Fruit fly (Drosophila melanogaster) whole organism, embryonic: ENCODE measurements around the gene brm.

Source experiments
- ATbp ChIP-seq: fragments of 200-800 bp; sonication (Bioruptor generic); optimal IDR thresholded peaks from 2 replicates; lab custom pipeline; 2017; ENCODE audit warnings: missing biosample characterization, mild to moderate bottlenecking, missing genetic modification characterization, missing genetic modification reagents
- Adf1 ChIP-seq: fragments of 200-800 bp; sonication (Bioruptor generic); IDR thresholded peaks from 2 replicates; pipeline ENCODE4 v1.3.6; 2022; ENCODE audit warnings: missing biosample characterization, missing genetic modification characterization
- BEAF-32 ChIP-seq: fragments of 200-800 bp; sonication (Bioruptor generic); optimal IDR thresholded peaks from 3 replicates; lab custom pipeline; 2017; ENCODE audit warnings: missing biosample characterization, missing genetic modification characterization, mild to moderate bottlenecking, moderate library complexity, missing genetic modification reagents
- Bdp1 ChIP-seq: fragments of 200-800 bp; sonication (Bioruptor generic); optimal IDR thresholded peaks from 3 replicates; lab custom pipeline; 2016; ENCODE audit warnings: missing biosample characterization, missing genetic modification characterization
- CG10431 ChIP-seq: fragments of 200-800 bp; sonication (Bioruptor generic); optimal IDR thresholded peaks from 3 replicates; lab custom pipeline; 2018; ENCODE audit warnings: missing biosample characterization, mild to moderate bottlenecking, missing genetic modification characterization
- CG10654 ChIP-seq: fragments of 200-800 bp; sonication (Bioruptor generic); optimal IDR thresholded peaks from 2 replicates; lab custom pipeline; 2016; ENCODE audit warnings: missing biosample characterization, missing genetic modification characterization
- CG12659 ChIP-seq: fragments of 200-800 bp; sonication (Bioruptor generic); optimal IDR thresholded peaks from 3 replicates; lab custom pipeline; 2017; ENCODE audit warnings: mild to moderate bottlenecking, missing biosample characterization, missing genetic modification reagents, missing genetic modification characterization
- CG13424 ChIP-seq: fragments of 200-800 bp; sonication (Bioruptor generic); optimal IDR thresholded peaks from 2 replicates; lab custom pipeline; 2019; ENCODE audit warnings: missing biosample characterization, mild to moderate bottlenecking, missing genetic modification characterization, moderate library complexity
- CG13624 ChIP-seq: fragments of 200-800 bp; sonication (Bioruptor generic); optimal IDR thresholded peaks from 2 replicates; lab custom pipeline; 2016; ENCODE audit warnings: missing biosample characterization, missing genetic modification characterization
- CG17568 ChIP-seq: fragments of 200-800 bp; sonication (Bioruptor generic); optimal IDR thresholded peaks from 2 replicates; lab custom pipeline; 2018; ENCODE audit warnings: missing biosample characterization, mild to moderate bottlenecking, missing genetic modification characterization, moderate library complexity
- CG2116 ChIP-seq: fragments of 200-800 bp; sonication (Bioruptor generic); optimal IDR thresholded peaks from 3 replicates; lab custom pipeline; 2018; ENCODE audit warnings: missing biosample characterization, mild to moderate bottlenecking, missing genetic modification characterization
- CG2120 ChIP-seq: fragments of 200-800 bp; sonication (Bioruptor generic); optimal IDR thresholded peaks from 3 replicates; lab custom pipeline; 2016; ENCODE audit warnings: missing biosample characterization, missing genetic modification characterization
- CG3163 ChIP-seq: fragments of 200-800 bp; sonication (Bioruptor generic); optimal IDR thresholded peaks from 3 replicates; lab custom pipeline; 2016; ENCODE audit warnings: missing biosample characterization, missing genetic modification characterization
- CG7745 ChIP-seq: fragments of 200-800 bp; sonication (Bioruptor generic); optimal IDR thresholded peaks from 2 replicates; lab custom pipeline; 2018; ENCODE audit warnings: missing biosample characterization, mild to moderate bottlenecking, missing genetic modification characterization, moderate library complexity
- CG7928 ChIP-seq: fragments of 200-800 bp; sonication (Bioruptor generic); optimal IDR thresholded peaks from 2 replicates; lab custom pipeline; 2017; ENCODE audit warnings: missing biosample characterization, mild to moderate bottlenecking, missing genetic modification characterization
- CG7963 ChIP-seq: fragments of 200-800 bp; sonication (Bioruptor generic); IDR thresholded peaks from 3 replicates; pipeline ENCODE4 v1.3.6; 2022; ENCODE audit warnings: missing biosample characterization, missing genetic modification characterization; ENCODE audit not compliant: partially characterized antibody
- CG8281 ChIP-seq: fragments of 200-800 bp; sonication (Bioruptor generic); optimal IDR thresholded peaks from 2 replicates; lab custom pipeline; 2018; ENCODE audit warnings: missing biosample characterization, mild to moderate bottlenecking, missing genetic modification characterization, moderate library complexity
- CG8359 ChIP-seq: fragments of 200-800 bp; sonication (Bioruptor generic); optimal IDR thresholded peaks from 2 replicates; lab custom pipeline; 2017; ENCODE audit warnings: missing biosample characterization, mild to moderate bottlenecking, missing genetic modification characterization, borderline replicate concordance
- CG9727 ChIP-seq: fragments of 200-800 bp; sonication (Bioruptor generic); optimal IDR thresholded peaks from 3 replicates; lab custom pipeline; 2017; ENCODE audit warnings: missing biosample characterization, mild to moderate bottlenecking, missing genetic modification characterization
- E2f2 ChIP-seq: fragments of 200-800 bp; sonication (Bioruptor generic); IDR thresholded peaks from 2 replicates; pipeline ENCODE4 v1.3.6; 2022; ENCODE audit warnings: missing biosample characterization, missing genetic modification characterization
- HmgD ChIP-seq: fragments of 200-800 bp; sonication (Bioruptor generic); optimal IDR thresholded peaks from 3 replicates; lab custom pipeline; 2016; ENCODE audit warnings: missing biosample characterization, missing genetic modification characterization
- MBD-R2 ChIP-seq: fragments of 200-800 bp; sonication (Bioruptor generic); IDR thresholded peaks from 2 replicates; pipeline ENCODE4 v1.3.6; 2022; ENCODE audit warnings: missing biosample characterization, missing genetic modification characterization
- MESR4 ChIP-seq: fragments of 200-800 bp; sonication (Bioruptor generic); optimal IDR thresholded peaks from 2 replicates; lab custom pipeline; 2018; ENCODE audit warnings: missing biosample characterization, mild to moderate bottlenecking, missing genetic modification characterization, moderate library complexity
- Nf-YB ChIP-seq: fragments of 200-800 bp; sonication (Bioruptor generic); optimal IDR thresholded peaks from 3 replicates; lab custom pipeline; 2019; ENCODE audit warnings: missing biosample characterization, mild to moderate bottlenecking, missing genetic modification characterization, moderate library complexity
- Pdp1 ChIP-seq, 2 experiments: fragments of 200-800 bp; sonication (Bioruptor generic); optimal IDR thresholded peaks; 3 replicates each; lab custom pipeline; 2016; ENCODE audit warnings: missing biosample characterization in 2 of 2, missing genetic modification characterization in 2 of 2, mild to moderate bottlenecking in 1 of 2, moderate library complexity in 1 of 2
- Rx ChIP-seq: fragments of 200-800 bp; sonication (Bioruptor generic); IDR thresholded peaks from 2 replicates; pipeline ENCODE4 v1.3.6; 2022; ENCODE audit warnings: missing biosample characterization, missing genetic modification characterization
- Sin3A ChIP-seq: fragments of >200 bp; optimal IDR thresholded peaks from 2 replicates; lab custom pipeline; 2018
- Sry-δ ChIP-seq: fragments of 200-800 bp; sonication (Bioruptor generic); optimal IDR thresholded peaks from 2 replicates; lab custom pipeline; 2016; ENCODE audit warnings: missing biosample characterization, missing genetic modification characterization
- Stat92E ChIP-seq, 3 experiments: fragments of >200 bp in 2 of 3; fragments of 200-800 bp in 1 of 3; sonication (Bioruptor generic) in 1 of 3; optimal IDR thresholded peaks; 2 replicates each; lab custom pipeline; 2017 to 2019; ENCODE audit warnings: missing biosample characterization in 3 of 3, missing genetic modification characterization in 3 of 3, mild to moderate bottlenecking in 1 of 3, moderate library complexity in 1 of 3
- Tbp ChIP-seq: fragments of >200 bp; optimal IDR thresholded peaks from 2 replicates; lab custom pipeline; 2018; ENCODE audit warnings: missing biosample characterization, missing genetic modification characterization
- Xbp1 ChIP-seq: fragments of 200-800 bp; sonication (Bioruptor generic); optimal IDR thresholded peaks from 3 replicates; lab custom pipeline; 2016; ENCODE audit warnings: missing biosample characterization, mild to moderate bottlenecking, missing genetic modification characterization
- YL-1 ChIP-seq: fragments of 200-800 bp; sonication (Bioruptor generic); optimal IDR thresholded peaks from 3 replicates; lab custom pipeline; 2017; ENCODE audit warnings: missing biosample characterization, mild to moderate bottlenecking, missing genetic modification characterization
- al ChIP-seq: fragments of 200-800 bp; sonication (Bioruptor generic); IDR thresholded peaks from 2 replicates; pipeline ENCODE4 v1.3.6; 2022; ENCODE audit warnings: missing biosample characterization, missing genetic modification characterization
- cad ChIP-seq: fragments of >200 bp; optimal IDR thresholded peaks from 2 replicates; lab custom pipeline; 2017; ENCODE audit warnings: missing biosample characterization, missing genetic modification characterization
- crc ChIP-seq: fragments of 200-800 bp; sonication (Bioruptor generic); optimal IDR thresholded peaks from 2 replicates; lab custom pipeline; 2016; ENCODE audit warnings: missing biosample characterization, missing genetic modification characterization
- dimm ChIP-seq: fragments of 200-800 bp; sonication (Bioruptor generic); IDR thresholded peaks from 2 replicates; pipeline ENCODE4 v1.3.6; 2022; ENCODE audit warnings: missing biosample characterization, missing genetic modification characterization
- eve ChIP-seq, 2 experiments: fragments of >200 bp; optimal IDR thresholded peaks; 2 replicates each; lab custom pipeline; 2017; ENCODE audit warnings: missing biosample characterization in 2 of 2, missing genetic modification characterization in 2 of 2
- ewg ChIP-seq: fragments of 200-800 bp; sonication (Bioruptor generic); optimal IDR thresholded peaks from 3 replicates; lab custom pipeline; 2017; ENCODE audit warnings: mild to moderate bottlenecking, missing biosample characterization, missing genetic modification reagents, missing genetic modification characterization
- grn ChIP-seq: fragments of 200-800 bp; sonication (Bioruptor generic); optimal IDR thresholded peaks from 3 replicates; lab custom pipeline; 2017; ENCODE audit warnings: missing biosample characterization, missing genetic modification characterization
- her ChIP-seq: fragments of 200-800 bp; sonication (Bioruptor generic); optimal IDR thresholded peaks from 2 replicates; lab custom pipeline; 2016; ENCODE audit warnings: missing biosample characterization, missing genetic modification characterization
- jumu ChIP-seq: fragments of 200-800 bp; sonication (Bioruptor generic); optimal IDR thresholded peaks from 3 replicates; lab custom pipeline; 2016; ENCODE audit warnings: missing biosample characterization, missing genetic modification characterization
- kni ChIP-seq: fragments of 200-800 bp; sonication (Bioruptor generic); optimal IDR thresholded peaks from 3 replicates; lab custom pipeline; 2017; ENCODE audit warnings: mild to moderate bottlenecking, missing biosample characterization, missing genetic modification reagents, missing genetic modification characterization
- nerfin-1 ChIP-seq: fragments of 200-800 bp; sonication (Bioruptor generic); optimal IDR thresholded peaks from 3 replicates; lab custom pipeline; 2019; ENCODE audit warnings: missing biosample characterization, mild to moderate bottlenecking, missing genetic modification characterization, moderate library complexity
- nmo ChIP-seq: fragments of 200-800 bp; sonication (Bioruptor generic); optimal IDR thresholded peaks from 2 replicates; lab custom pipeline; 2018; ENCODE audit warnings: missing biosample characterization, mild to moderate bottlenecking, missing genetic modification characterization, moderate library complexity
- onecut ChIP-seq: fragments of 200-800 bp; sonication (Bioruptor generic); IDR thresholded peaks from 2 replicates; pipeline ENCODE4 v1.3.6; 2022; ENCODE audit warnings: missing biosample characterization, missing genetic modification characterization
- scrt ChIP-seq: fragments of 200-800 bp; sonication (Bioruptor generic); optimal IDR thresholded peaks from 2 replicates; lab custom pipeline; 2018; ENCODE audit warnings: missing biosample characterization, mild to moderate bottlenecking, missing genetic modification characterization, moderate library complexity
- sna ChIP-seq: fragments of 200-800 bp; sonication (Bioruptor generic); IDR thresholded peaks from 2 replicates; pipeline ENCODE4 v1.3.6; 2022; ENCODE audit warnings: missing biosample characterization, missing genetic modification characterization; ENCODE audit not compliant: partially characterized antibody
- zen ChIP-seq: fragments of 200-800 bp; sonication (Bioruptor generic); optimal IDR thresholded peaks from 3 replicates; lab custom pipeline; 2018; ENCODE audit warnings: missing biosample characterization, mild to moderate bottlenecking, missing genetic modification characterization, moderate library complexity

brm gene

DNA sequence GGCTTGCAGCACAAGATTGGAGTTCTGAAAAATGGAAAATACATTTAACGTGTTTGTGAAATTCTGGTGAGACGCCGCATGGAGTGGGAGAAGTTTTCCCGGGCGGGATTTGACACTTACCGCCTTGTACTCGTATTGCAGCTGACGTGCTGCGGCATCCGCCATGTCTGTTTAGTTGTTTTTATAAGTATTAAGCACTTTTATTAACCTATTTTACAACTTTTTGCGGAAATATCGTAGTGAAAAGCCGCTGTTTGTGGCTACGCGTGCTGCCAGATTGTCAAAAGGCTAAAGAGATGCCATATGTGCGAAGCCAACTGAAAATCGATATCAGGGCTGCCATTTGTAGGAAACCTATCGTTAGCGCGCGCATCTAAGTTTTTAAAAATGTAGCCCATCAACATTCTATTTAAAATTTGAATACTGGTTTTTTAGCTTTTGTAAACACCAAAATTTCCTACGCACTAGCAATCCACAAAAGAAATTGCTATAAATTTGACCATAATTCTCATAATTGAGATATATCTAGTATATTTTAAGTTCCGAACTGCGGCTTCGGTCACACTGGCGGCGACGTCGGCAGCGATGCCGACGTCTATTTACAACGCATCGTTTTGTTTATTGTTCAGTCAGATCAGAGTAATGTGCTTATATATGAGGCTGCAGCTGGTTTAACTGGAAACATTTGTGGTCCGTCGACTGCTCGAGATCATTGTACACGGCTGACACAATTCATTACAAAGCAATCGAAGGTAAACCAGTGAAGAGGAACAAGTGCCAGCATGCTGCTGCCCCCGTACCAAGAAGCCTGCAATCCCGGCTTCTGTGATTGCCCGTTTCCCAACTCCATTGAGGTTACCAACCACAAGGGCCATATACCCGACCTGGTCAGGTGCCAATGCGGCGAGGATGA, 14.8 kb downstream of the brm start, which contains the start of the genes Brr2 and CG10516 (continued):
- TF ChIP-seq Stat92E (GFP tag; optimal IDR thresholded peaks at IDR 0.05; lab: Kevin White, UChicago) (peak in 1 of 3 experiments; percentile 63), zen (tag; lab: Kevin White, UChicago) (peak; percentile 15), onecut (peak; percentile 59), nmo (GFP tag; lab: Kevin White, UChicago) (peak; percentile 74), CG13624 (peak; percentile 50), HmgD (GFP tag; lab: Kevin White, UChicago) (peak; percentile 23), MBD-R2 (peak; percentile 66), CG8281 (tag; lab: Kevin White, UChicago) (no peak), CG12659 (GFP tag; lab: Kevin White, UChicago) (peak; percentile 67), CG7745 (tag; lab: Kevin White, UChicago) (no peak), MESR4 (GFP tag; lab: Kevin White, UChicago) (peak; percentile 38), ATbp (GFP tag; lab: Kevin White, UChicago) (no peak), cad (GFP tag; lab: Kevin White, UChicago) (no peak), Pdp1 (GFP tag; optimal IDR thresholded peaks at IDR 0.05; lab: Kevin White, UChicago) (peak; percentile 6 to 8), jumu (GFP tag; lab: Kevin White, UChicago) (peak; percentile 43), sna (0 out of 2 replicates have a peak, but pooled peaks have one; percentile 32), Nf-YB (GFP tag; lab: Kevin White, UChicago) (no peak), CG3163 (GFP tag; lab: Kevin White, UChicago) (no peak), CG2120 (peak; percentile 48), Adf1 (GFP tag; lab: Robert Waterston, UW) (peak; percentile 97), her (GFP tag; lab: Kevin White, UChicago) (peak; percentile 27), al (GFP tag; lab: Robert Waterston, UW) (no peak), Tbp (GFP tag; lab: Kevin White, UChicago) (no peak), CG10654 (peak; percentile 17), crc (GFP tag; lab: Kevin White, UChicago) (no peak), CG7928 (GFP tag; lab: Kevin White, UChicago) (peak; percentile 30), CG9727 (GFP tag; lab: Kevin White, UChicago) (no peak), kni (peak; percentile 75), eve (GFP tag; optimal IDR thresholded peaks at IDR 0.05; lab: Kevin White, UChicago) (no peak), CG10431 (GFP tag; lab: Kevin White, UChicago) (peak; percentile 30), Xbp1 (GFP tag; lab: Kevin White, UChicago) (peak; percentile 43), E2f2 (GFP tag; lab: Robert Waterston, UW) (peak; percentile 94), dimm (GFP tag; lab: Robert Waterston, UW) (no peak), CG17568 (no peak), scrt (GFP tag; lab: Kevin White, UChicago) (no peak), ewg (GFP tag; lab: Kevin White, UChicago) (no peak), nerfin-1 (tag; lab: Kevin White, UChicago) (peak; percentile 19), grn (no peak), CG7963 (GFP tag; lab: Robert Waterston, UW) (0 out of 3 replicates have a peak, but pooled peaks have one; percentile 45), Sin3A (lab: Kevin White, UChicago) (peak; percentile 99), Sry-δ (GFP tag; lab: Kevin White, UChicago) (peak; percentile 71), CG13424 (tag; lab: Kevin White, UChicago) (peak; percentile 49), CG2116 (GFP tag; lab: Kevin White, UChicago) (peak; percentile 78), Bdp1 (GFP tag; lab: Kevin White, UChicago) (no peak), Rx (GFP tag; lab: Robert Waterston, UW) (no peak), YL-1 (GFP tag; lab: Kevin White, UChicago) (peak; percentile 87), BEAF-32 (peak; percentile 68), CG8359 (GFP tag; lab: Kevin White, UChicago) (no peak)
